Fruit fly (Drosophila melanogaster) whole organism, embryonic: ENCODE measurements around the gene CG14110.
A peak's percentile ranks its signal among the peaks of the same experiment; 100 is the strongest.

Experiments
- Atf6 ChIP-seq: fragments of 200-800 bp; sonication (Bioruptor generic); IDR thresholded peaks from 2 replicates; pipeline ENCODE4 v1.3.6; 2022; ENCODE audit warnings: missing biosample characterization, missing genetic modification characterization
- CG3163 ChIP-seq: fragments of 200-800 bp; sonication (Bioruptor generic); optimal IDR thresholded peaks from 3 replicates; lab custom pipeline; 2016; ENCODE audit warnings: missing biosample characterization, missing genetic modification characterization
- Fer1 ChIP-seq: fragments of 200-800 bp; sonication (Bioruptor generic); optimal IDR thresholded peaks from 2 replicates; lab custom pipeline; 2017; ENCODE audit warnings: missing biosample characterization, mild to moderate bottlenecking, missing genetic modification characterization
- Jarid2 ChIP-seq: fragments of 200-800 bp; sonication (Bioruptor generic); optimal IDR thresholded peaks from 3 replicates; lab custom pipeline; 2017; ENCODE audit warnings: mild to moderate bottlenecking, missing biosample characterization, missing genetic modification reagents, missing genetic modification characterization
- Opbp ChIP-seq: fragments of 200-800 bp; sonication (Bioruptor generic); IDR thresholded peaks from 3 replicates; pipeline ENCODE4 v1.3.6; 2022; ENCODE audit warnings: missing biosample characterization, missing genetic modification characterization; ENCODE audit not compliant: partially characterized antibody
- cas ChIP-seq: fragments of 200-800 bp; sonication (Bioruptor generic); IDR thresholded peaks from 2 replicates; pipeline ENCODE4 v1.3.6; 2022; ENCODE audit warnings: missing biosample characterization, missing genetic modification characterization
- crol ChIP-seq: fragments of 200-800 bp; sonication (Bioruptor generic); IDR thresholded peaks from 2 replicates; pipeline ENCODE4 v1.3.6; 2022; ENCODE audit warnings: missing biosample characterization, missing genetic modification characterization
- nom ChIP-seq: fragments of 200-800 bp; sonication (Bioruptor generic); optimal IDR thresholded peaks from 2 replicates; lab custom pipeline; 2017; ENCODE audit warnings: missing biosample characterization, missing genetic modification characterization, mild to moderate bottlenecking, moderate library complexity, missing genetic modification reagents
- sob ChIP-seq: fragments of 200-800 bp; sonication (Bioruptor generic); IDR thresholded peaks from 2 replicates; pipeline ENCODE4 v1.3.6; 2022; ENCODE audit warnings: missing biosample characterization, missing genetic modification characterization
- vvl ChIP-seq: fragments of 200-800 bp; sonication (Bioruptor generic); IDR thresholded peaks from 2 replicates; pipeline ENCODE4 v1.3.6; 2022; ENCODE audit warnings: missing biosample characterization, missing genetic modification characterization

CG14110 gene

dm6 chr3L:13435170-13435727 lies 50.7 kb downstream of the CG14110 start, which contains the start of gene CG10713 (continued):
- no peak for TF ChIP-seq Jarid2
- peak; percentile 81 for TF ChIP-seq crol (GFP tag; lab: Robert Waterston, UW)
- TF ChIP-seq Atf6 (GFP tag; lab: Robert Waterston, UW) = peak; percentile 24; the same call in 1 of the 2 replicates
- TF ChIP-seq vvl = peak; percentile 29; the same call in 1 of the 2 replicates
- TF ChIP-seq sob (GFP tag; lab: Robert Waterston, UW) = no peak
- peak; percentile 21 for TF ChIP-seq Fer1 (GFP tag; lab: Kevin White, UChicago)
- TF ChIP-seq cas = no peak
- TF ChIP-seq nom (GFP tag; lab: Kevin White, UChicago) = peak; percentile 76
- 0 out of 3 replicates have a peak, but pooled peaks have one; percentile 27 for TF ChIP-seq Opbp (GFP tag; lab: Robert Waterston, UW)
- TF ChIP-seq CG3163 = peak; percentile 89
